Fruit fly (Drosophila melanogaster): ENCODE results near the gene beg.
A peak's percentile ranks its signal among the peaks of the same experiment; 100 is the strongest.

The beg gene

dm6 chr3L:16986062-16987013 lies 49.1 kb upstream of the beg start (continued):
- TF ChIP-seq CG17385 (GFP tag; optimal IDR thresholded peaks at IDR 0.05) (peak; percentile 65), exex (tag; optimal IDR thresholded peaks at IDR 0.05) (no peak), MBD-R2 (GFP tag; IDR thresholded peaks at IDR 0.05) (no peak; the same call in 1 of the 2 replicates), cas (GFP tag; IDR thresholded peaks at IDR 0.05) (0 out of 2 replicates have a peak, but pooled peaks have one; percentile 49), stwl (tag; optimal IDR thresholded peaks at IDR 0.05) (no peak), Pdp1 (GFP tag; optimal IDR thresholded peaks at IDR 0.05) (peak; percentile 28 to 46), yki (optimal IDR thresholded peaks at IDR 0.05) (no peak), cwo (GFP tag; optimal IDR thresholded peaks at IDR 0.05) (peak; percentile 28), ATbp (GFP tag; optimal IDR thresholded peaks at IDR 0.05) (peak; percentile 40), Gug (GFP tag; IDR thresholded peaks at IDR 0.05) (peak; percentile 61; the same call in 2 of the 4 replicates), CG3838 (GFP tag; optimal IDR thresholded peaks at IDR 0.05) (no peak), HmgD (GFP tag; optimal IDR thresholded peaks at IDR 0.05) (no peak), CG13624 (GFP tag; optimal IDR thresholded peaks at IDR 0.05) (peak; percentile 38), nom (GFP tag; optimal IDR thresholded peaks at IDR 0.05) (peak; percentile 60), CG31365 (tag; optimal IDR thresholded peaks at IDR 0.05) (no peak), corto (GFP tag; optimal IDR thresholded peaks at IDR 0.05) (no peak), CG14860 (GFP tag; IDR thresholded peaks at IDR 0.05; ENCODE audit: partially characterized antibody) (no peak), HLH4C (GFP tag; IDR thresholded peaks at IDR 0.05; ENCODE audit: partially characterized antibody) (no peak), luna (GFP tag; optimal IDR thresholded peaks at IDR 0.05) (no peak), CG13894 (tag; optimal IDR thresholded peaks at IDR 0.05) (no peak), Hmr (GFP tag; optimal IDR thresholded peaks at IDR 0.05) (peak; percentile 24), hb (GFP tag; IDR thresholded peaks at IDR 0.05; ENCODE audit: partially characterized antibody) (no peak), Asciz (GFP tag; optimal IDR thresholded peaks at IDR 0.05) (peak; percentile 60), Awh (GFP tag; IDR thresholded peaks at IDR 0.05) (peak; percentile 74), chm (GFP tag; IDR thresholded peaks at IDR 0.05) (0 out of 2 replicates have a peak, but pooled peaks have one; percentile 50), al (GFP tag; IDR thresholded peaks at IDR 0.05) (peak; percentile 49; the same call in 1 of the 2 replicates), B-H1 (GFP tag; IDR thresholded peaks at IDR 0.05) (0 out of 3 replicates have a peak, but pooled peaks have one; percentile 22), ara (GFP tag; IDR thresholded peaks at IDR 0.05) (peak; percentile 48), CG4424 (GFP tag; optimal IDR thresholded peaks at IDR 0.05) (peak; percentile 67), CG3407 (GFP tag; optimal IDR thresholded peaks at IDR 0.05) (peak; percentile 11), odd (GFP tag; optimal IDR thresholded peaks at IDR 0.05) (peak; percentile 65), rib (GFP tag; IDR thresholded peaks at IDR 0.05) (no peak), CG8290 (GFP tag; optimal IDR thresholded peaks at IDR 0.05) (no peak), CG8290 (tag; optimal IDR thresholded peaks at IDR 0.05) (peak in 1 of 2 experiments; percentile 74), CG9609 (GFP tag; optimal IDR thresholded peaks at IDR 0.05) (no peak), bcd (GFP tag; optimal IDR thresholded peaks at IDR 0.05) (peak; percentile 58), CG10654 (GFP tag; optimal IDR thresholded peaks at IDR 0.05) (no peak), lilli (GFP tag; optimal IDR thresholded peaks at IDR 0.05) (peak; percentile 42), CG9215 (GFP tag; IDR thresholded peaks at IDR 0.05) (peak; percentile 51; the same call in 1 of the 2 replicates), Dad (GFP tag; optimal IDR thresholded peaks at IDR 0.05) (no peak), CG11456 (GFP tag; IDR thresholded peaks at IDR 0.05) (peak; percentile 80), CG7556 (GFP tag; optimal IDR thresholded peaks at IDR 0.05) (peak; percentile 85), Aef1 (GFP tag; IDR thresholded peaks at IDR 0.05) (0 out of 3 replicates have a peak, but pooled peaks have one; percentile 18), CG1647 (GFP tag; optimal IDR thresholded peaks at IDR 0.05) (peak; percentile 14), CrebB (tag; optimal IDR thresholded peaks at IDR 0.05) (peak; percentile 6), bsh (GFP tag; optimal IDR thresholded peaks at IDR 0.05) (peak; percentile 37 to 63), CG4360 (GFP tag; IDR thresholded peaks at IDR 0.05) (no peak), nerfin-2 (GFP tag; IDR thresholded peaks at IDR 0.05; ENCODE audit: partially characterized antibody) (no peak)

All from whole organism, embryonic.